Worm (Caenorhabditis elegans) whole organism, L2 larva: ENCODE measurements around the gene trpp-11.

Source experiments
- ZK546.5 ChIP-seq: sonication (generic microtip); optimal IDR thresholded peaks from 2 replicates; lab custom pipeline; 2017; ENCODE audit warnings: missing biosample characterization, missing genetic modification characterization
- ama-1 ChIP-seq: fragments of 150-350 bp; optimal IDR thresholded peaks from 2 replicates; lab custom pipeline; 2018; ENCODE audit warnings: inconsistent platforms
- lin-13 ChIP-seq: fragments of 150-350 bp; optimal IDR thresholded peaks from 2 replicates; lab custom pipeline; 2014; ENCODE audit warnings: missing biosample characterization, missing genetic modification reagents, missing genetic modification characterization
- nhr-10 ChIP-seq: sonication (generic microtip); optimal IDR thresholded peaks from 2 replicates; lab custom pipeline; 2017; ENCODE audit warnings: missing biosample characterization, missing genetic modification characterization
- nhr-11 ChIP-seq: fragments of 150-350 bp; optimal IDR thresholded peaks from 2 replicates; lab custom pipeline; 2014; ENCODE audit warnings: missing biosample characterization, missing genetic modification characterization
- nhr-21 ChIP-seq: fragments of 150-350 bp; optimal IDR thresholded peaks from 2 replicates; lab custom pipeline; 2014; ENCODE audit warnings: missing biosample characterization, missing genetic modification characterization
- nhr-25 ChIP-seq: fragments of 150-350 bp; sonication (generic microtip); optimal IDR thresholded peaks from 3 replicates; lab custom pipeline; 2014; ENCODE audit warnings: missing biosample characterization, missing genetic modification characterization
- skn-1 ChIP-seq: sonication (generic microtip); optimal IDR thresholded peaks from 2 replicates; lab custom pipeline; 2017; ENCODE audit warnings: missing biosample characterization, missing genetic modification characterization
- unc-39 ChIP-seq: fragments of 150-350 bp; optimal IDR thresholded peaks from 2 replicates; lab custom pipeline; 2014; ENCODE audit warnings: missing biosample characterization, missing genetic modification characterization
- ztf-11 ChIP-seq: sonication (generic microtip); optimal IDR thresholded peaks from 2 replicates; lab custom pipeline; 2017; ENCODE audit warnings: missing biosample characterization, missing genetic modification characterization

DNA sequence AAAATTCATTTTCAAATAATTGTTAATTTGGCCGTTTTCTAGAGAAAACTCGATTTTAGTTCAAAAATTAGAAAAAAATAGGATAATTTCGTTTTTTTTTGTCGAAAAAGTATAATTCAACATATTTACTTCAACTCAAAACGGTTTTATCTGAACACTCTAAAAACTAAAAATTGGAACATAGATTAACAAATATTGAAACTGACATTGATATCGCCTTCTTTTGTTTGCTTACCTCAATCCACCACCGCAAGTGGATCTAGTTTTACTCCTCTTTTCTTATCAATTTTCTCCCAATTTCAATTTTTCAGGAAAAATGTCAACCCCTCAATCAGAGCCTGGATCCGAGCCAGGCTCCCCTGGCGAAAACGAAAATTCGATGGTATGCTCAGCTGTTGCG is 30.1 kb upstream of the trpp-11 start, which contains the start of gene ptl-1:
- no peak for TF ChIP-seq nhr-25 (tag; lab: Kevin White, UChicago)
- no peak for TF ChIP-seq unc-39
- no peak for TF ChIP-seq ztf-11 (tag; lab: Kevin White, UChicago)
- no peak for TF ChIP-seq nhr-21 (tag; lab: Kevin White, UChicago)
- TF ChIP-seq nhr-10 (tag; lab: Kevin White, UChicago): no peak
- TF ChIP-seq ama-1 (lab: Kevin White, UChicago): no peak
- TF ChIP-seq ZK546.5 (tag; lab: Kevin White, UChicago): no peak
- TF ChIP-seq nhr-11 (tag; lab: Kevin White, UChicago): no peak
- no peak for TF ChIP-seq lin-13 (GFP tag; lab: Kevin White, UChicago)
- no peak for TF ChIP-seq skn-1
